Worm (Caenorhabditis elegans) whole organism, L4/young adult: ENCODE data around the gene dod-21.

Experiments used
- dao-5 ChIP-seq: sonication (generic microtip); optimal IDR thresholded peaks from 2 replicates; lab custom pipeline; 2016; ENCODE audit warnings: missing genotype, missing genetic modification characterization, moderate library complexity, missing compliant biosample characterization
- him-1 ChIP-seq: sonication (generic microtip); optimal IDR thresholded peaks from 2 replicates; lab custom pipeline; 2016; ENCODE audit warnings: missing genotype, missing genetic modification reagents, missing genetic modification characterization, missing compliant biosample characterization

ce11 chrIV:12897146-12897545, 39.4 kb upstream of the dod-21 start:
- no peak for TF ChIP-seq him-1 (tag; lab: Kevin White, UChicago)
- TF ChIP-seq dao-5, result no peak
